Fruit fly (Drosophila melanogaster): ENCODE results near the gene Cubn.

DNA sequence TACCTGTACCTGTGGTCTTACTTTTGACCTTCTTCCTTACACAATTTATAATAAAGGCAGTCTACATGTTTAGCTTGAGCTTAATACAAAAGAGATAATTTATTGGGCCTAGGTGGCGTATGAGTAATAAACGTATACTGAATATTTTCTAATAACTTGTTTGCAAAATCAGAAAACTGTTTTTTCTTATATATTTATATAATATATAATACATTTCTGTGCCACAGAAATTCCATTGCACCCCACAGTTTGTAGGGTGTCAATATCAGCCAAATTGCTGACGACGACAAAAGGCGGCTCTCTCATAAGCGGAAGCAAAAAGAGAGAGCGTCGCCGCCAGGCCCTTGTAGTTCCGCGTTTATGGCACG is 13.8 kb upstream of the Cubn start:
- TF ChIP-seq CG6854 (GFP tag; optimal IDR thresholded peaks at IDR 0.05) (no peak), Sox102F (GFP tag; optimal IDR thresholded peaks at IDR 0.05) (no peak), cyc (GFP tag; optimal IDR thresholded peaks at IDR 0.05) (no peak), CG6792 (GFP tag; optimal IDR thresholded peaks at IDR 0.05) (no peak), CG9139 (GFP tag; optimal IDR thresholded peaks at IDR 0.05) (no peak), Blimp-1 (GFP tag; optimal IDR thresholded peaks at IDR 0.05) (no peak), CG32006 (GFP tag; optimal IDR thresholded peaks at IDR 0.05) (no peak), CG11294 (GFP tag; IDR thresholded peaks at IDR 0.05) (no peak), Eip93F (GFP tag; optimal IDR thresholded peaks at IDR 0.05) (no peak), CG3919 (GFP tag; optimal IDR thresholded peaks at IDR 0.05) (no peak), fd59A (GFP tag; optimal IDR thresholded peaks at IDR 0.05) (no peak), Hr39 (GFP tag; optimal IDR thresholded peaks at IDR 0.05) (no peak), Gug (GFP tag; IDR thresholded peaks at IDR 0.05) (no peak)
